Fruit fly (Drosophila melanogaster): Measurements from ENCODE around the gene CG43074.

DNA sequence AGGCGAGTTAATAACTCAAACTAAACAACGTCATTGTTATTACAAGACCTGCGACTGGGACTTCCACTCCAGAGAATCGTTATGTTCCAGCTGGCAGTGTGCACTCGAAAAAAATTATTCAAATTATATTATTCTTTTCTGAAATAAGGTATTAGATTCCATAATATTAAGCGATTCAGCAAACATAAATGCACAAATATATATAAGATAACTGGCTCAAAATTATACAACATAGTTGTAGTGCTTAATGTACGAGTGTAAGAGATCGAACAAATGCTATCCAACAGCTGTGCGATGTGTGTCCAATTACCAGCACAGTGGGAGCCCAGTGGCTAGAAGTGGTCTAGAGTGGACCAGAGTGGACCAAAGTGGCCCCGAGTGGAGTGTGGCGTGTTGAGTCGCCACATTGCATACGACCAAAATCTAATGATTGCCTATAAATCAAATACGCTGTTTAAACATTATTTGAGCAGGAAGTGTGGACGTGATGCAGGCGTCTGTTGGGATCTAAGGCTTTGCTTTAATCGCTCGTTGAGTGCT lies 40.1 kb downstream of the CG43074 start:
- no peak for TF ChIP-seq CG8478 (optimal IDR thresholded peaks at IDR 0.05)
- TF ChIP-seq CTCF (optimal IDR thresholded peaks at IDR 0.05) = no peak
